Fruit fly (Drosophila melanogaster) whole organism, wandering third instar larva: ENCODE measurements around the gene pall.

ENCODE experiments used
- Abd-B ChIP-seq: fragments of >200 bp; optimal IDR thresholded peaks from 2 replicates; lab custom pipeline; 2017; ENCODE audit warnings: missing biosample characterization, missing genetic modification characterization
- CG32264 ChIP-seq: fragments of 200-800 bp; sonication (Bioruptor generic); optimal IDR thresholded peaks from 2 replicates; lab custom pipeline; 2016; ENCODE audit warnings: missing biosample characterization, missing genetic modification characterization
- CG9705 ChIP-seq: fragments of 200-800 bp; sonication (Bioruptor generic); optimal IDR thresholded peaks from 2 replicates; lab custom pipeline; 2018; ENCODE audit warnings: missing biosample characterization, mild to moderate bottlenecking, missing genetic modification characterization
- Dfd ChIP-seq: fragments of >200 bp; optimal IDR thresholded peaks from 2 replicates; lab custom pipeline; 2017; ENCODE audit warnings: missing biosample characterization, missing genetic modification characterization
- Dif ChIP-seq: fragments of 200-275, 200-300 bp; sonication (Bioruptor generic); optimal IDR thresholded peaks from 2 replicates; lab custom pipeline; 2018; ENCODE audit warnings: missing biosample characterization, missing genetic modification characterization; ENCODE audit not compliant: partially characterized antibody
- HLH106 ChIP-seq: fragments of 200-800 bp; optimal IDR thresholded peaks from 3 replicates; lab custom pipeline; 2019; ENCODE audit warnings: missing biosample characterization, mild to moderate bottlenecking, missing genetic modification characterization, moderate library complexity
- Hnf4 ChIP-seq: fragments of 200-800 bp; sonication (Bioruptor generic); optimal IDR thresholded peaks from 2 replicates; lab custom pipeline; 2016; ENCODE audit warnings: missing biosample characterization, mild to moderate bottlenecking, missing genetic modification characterization
- Hr78 ChIP-seq: fragments of >200 bp; optimal IDR thresholded peaks from 2 replicates; lab custom pipeline; 2017; ENCODE audit warnings: missing biosample characterization, missing genetic modification characterization
- Hr83 ChIP-seq: fragments of 200-300 bp; sonication (Bioruptor generic); optimal IDR thresholded peaks from 2 replicates; lab custom pipeline; 2016; ENCODE audit warnings: missing biosample characterization, mild to moderate bottlenecking, missing genetic modification characterization, moderate library complexity; ENCODE audit not compliant: poor library complexity, severe bottlenecking
- Jra ChIP-seq: sonication (Bioruptor generic); optimal IDR thresholded peaks from 2 replicates; lab custom pipeline; 2016; ENCODE audit warnings: missing biosample characterization, missing genetic modification characterization
- Mio ChIP-seq: sonication (Bioruptor generic); optimal IDR thresholded peaks from 2 replicates; lab custom pipeline; 2016; ENCODE audit warnings: missing biosample characterization, missing genetic modification characterization
- Myc ChIP-seq: fragments of >200 bp; optimal IDR thresholded peaks from 2 replicates; lab custom pipeline; 2017
- N ChIP-seq: fragments of >200 bp; optimal IDR thresholded peaks from 2 replicates; lab custom pipeline; 2018; ENCODE audit warnings: missing biosample characterization, missing external identifiers, missing genetic modification characterization
- OdsH ChIP-seq: fragments of 200-800 bp; sonication (Bioruptor generic); optimal IDR thresholded peaks from 2 replicates; lab custom pipeline; 2016; ENCODE audit warnings: missing biosample characterization, mild to moderate bottlenecking, missing genetic modification characterization
- Rel ChIP-seq, 2 experiments: fragments of 200-800 bp; sonication (Bioruptor generic) in 1 of 2; optimal IDR thresholded peaks; 2 replicates in 1 of 2; 3 replicates in 1 of 2; lab custom pipeline; 2016 to 2019; ENCODE audit warnings: mild to moderate bottlenecking in 2 of 2, missing biosample characterization in 2 of 2, missing genetic modification characterization in 2 of 2, moderate library complexity in 1 of 2
- Sp1 ChIP-seq: fragments of 200-800 bp; sonication (Bioruptor generic); optimal IDR thresholded peaks from 3 replicates; lab custom pipeline; 2019; ENCODE audit warnings: missing biosample characterization, mild to moderate bottlenecking, missing genetic modification characterization, moderate library complexity
- Vsx2 ChIP-seq: fragments of 200-300, 225-300 bp; sonication (Bioruptor generic); optimal IDR thresholded peaks from 2 replicates; lab custom pipeline; 2018; ENCODE audit warnings: missing biosample characterization, missing genetic modification characterization; ENCODE audit not compliant: partially characterized antibody
- brk ChIP-seq: fragments of 200-800 bp; sonication (Bioruptor generic); optimal IDR thresholded peaks from 2 replicates; lab custom pipeline; 2016; ENCODE audit warnings: missing biosample characterization, mild to moderate bottlenecking, missing genetic modification characterization
- dl ChIP-seq, 2 experiments: fragments of 175-275, 200-275 bp in 1 of 2; fragments of 200-275 bp in 1 of 2; sonication (Bioruptor generic); optimal IDR thresholded peaks; lab custom pipeline; 2018; ENCODE audit warnings: mild to moderate bottlenecking in 2 of 2, missing biosample characterization in 2 of 2, missing genetic modification characterization in 2 of 2, moderate library complexity in 2 of 2; ENCODE audit not compliant: partially characterized antibody in 2 of 2, insufficient read depth in 1 of 2
- dsf ChIP-seq: sonication (Bioruptor generic); optimal IDR thresholded peaks from 2 replicates; lab custom pipeline; 2016; ENCODE audit warnings: missing biosample characterization, missing genetic modification characterization, borderline replicate concordance
- ey ChIP-seq: fragments of 200-800 bp; sonication (Bioruptor generic); optimal IDR thresholded peaks from 2 replicates; lab custom pipeline; 2016; ENCODE audit warnings: missing biosample characterization, missing genetic modification characterization
- foxo ChIP-seq, 2 experiments: fragments of 200-800 bp; sonication (Bioruptor generic); optimal IDR thresholded peaks; 2 replicates in 1 of 2; 3 replicates in 1 of 2; lab custom pipeline; 2016 to 2017; ENCODE audit warnings: missing biosample characterization in 2 of 2, missing genetic modification characterization in 2 of 2
- h ChIP-seq: fragments of 200-800 bp; sonication (Bioruptor generic); optimal IDR thresholded peaks from 3 replicates; lab custom pipeline; 2016; ENCODE audit warnings: missing biosample characterization, mild to moderate bottlenecking, missing genetic modification characterization
- jim ChIP-seq: fragments of 175-275, 200-325 bp; sonication (Bioruptor generic); optimal IDR thresholded peaks from 2 replicates; lab custom pipeline; 2016; ENCODE audit warnings: missing biosample characterization, mild to moderate bottlenecking, missing genetic modification characterization
- lola ChIP-seq: fragments of >200 bp; optimal IDR thresholded peaks from 2 replicates; lab custom pipeline; 2017; ENCODE audit warnings: missing biosample characterization, missing genetic modification characterization
- pan ChIP-seq: fragments of >200 bp; optimal IDR thresholded peaks from 2 replicates; lab custom pipeline; 2017
- psq ChIP-seq: fragments of 200-800 bp; sonication (Bioruptor generic); optimal IDR thresholded peaks from 3 replicates; lab custom pipeline; 2017; ENCODE audit warnings: missing biosample characterization, mild to moderate bottlenecking, missing genetic modification characterization, moderate library complexity
- sage ChIP-seq: fragments of 200-800 bp; sonication (Bioruptor generic); optimal IDR thresholded peaks from 2 replicates; lab custom pipeline; 2016; ENCODE audit warnings: missing biosample characterization, mild to moderate bottlenecking, missing genetic modification characterization
- sv ChIP-seq: fragments of 200-800 bp; sonication (Bioruptor generic); optimal IDR thresholded peaks from 3 replicates; lab custom pipeline; 2016; ENCODE audit warnings: missing biosample characterization, missing genetic modification characterization
- tai ChIP-seq: sonication (Bioruptor generic); optimal IDR thresholded peaks from 2 replicates; lab custom pipeline; 2016; ENCODE audit warnings: missing biosample characterization, missing genetic modification characterization
- usp ChIP-seq: fragments of >200 bp; optimal IDR thresholded peaks from 2 replicates; lab custom pipeline; 2017; ENCODE audit warnings: missing biosample characterization, missing genetic modification characterization
- woc ChIP-seq: sonication (Bioruptor generic); optimal IDR thresholded peaks from 2 replicates; lab custom pipeline; 2016; ENCODE audit warnings: missing biosample characterization, mild to moderate bottlenecking, missing genetic modification characterization

Gene pall

DNA sequence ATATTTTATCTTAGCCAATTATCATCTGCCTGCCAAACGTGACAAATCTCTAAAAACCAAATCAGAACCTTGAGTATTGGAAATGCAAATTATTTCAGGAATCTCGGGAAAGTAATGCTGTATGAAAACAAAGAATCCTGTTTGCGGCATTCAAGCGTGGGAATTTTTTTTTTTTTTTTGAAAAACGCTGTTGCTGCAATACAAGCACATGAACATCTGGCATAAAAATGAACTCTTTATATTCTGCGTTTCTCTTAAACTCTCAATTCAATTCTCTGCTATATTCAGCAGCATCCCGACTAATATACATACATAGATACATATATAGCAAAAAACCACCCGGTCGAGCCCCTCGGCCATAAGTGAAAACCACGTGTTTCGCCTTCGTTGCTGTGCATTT, 13.7 kb upstream of the pall start:
- no peak for TF ChIP-seq Myc (lab: Kevin White, UChicago)
- no peak for TF ChIP-seq h

dm6 chr3L:9499919-9500807, 12.6 kb upstream of the pall start:
- no peak for TF ChIP-seq Rel (GFP tag; optimal IDR thresholded peaks at IDR 0.05; lab: Kevin White, UChicago)
- peak; percentile 80 for TF ChIP-seq Rel (tag; optimal IDR thresholded peaks at IDR 0.05; lab: Kevin White, UChicago)
- no peak for TF ChIP-seq lola (GFP tag; lab: Kevin White, UChicago)
- no peak for TF ChIP-seq Dif
- no peak for TF ChIP-seq Jra
- TF ChIP-seq OdsH (GFP tag; lab: Kevin White, UChicago): no peak
- TF ChIP-seq ey (GFP tag; lab: Kevin White, UChicago): no peak

DNA sequence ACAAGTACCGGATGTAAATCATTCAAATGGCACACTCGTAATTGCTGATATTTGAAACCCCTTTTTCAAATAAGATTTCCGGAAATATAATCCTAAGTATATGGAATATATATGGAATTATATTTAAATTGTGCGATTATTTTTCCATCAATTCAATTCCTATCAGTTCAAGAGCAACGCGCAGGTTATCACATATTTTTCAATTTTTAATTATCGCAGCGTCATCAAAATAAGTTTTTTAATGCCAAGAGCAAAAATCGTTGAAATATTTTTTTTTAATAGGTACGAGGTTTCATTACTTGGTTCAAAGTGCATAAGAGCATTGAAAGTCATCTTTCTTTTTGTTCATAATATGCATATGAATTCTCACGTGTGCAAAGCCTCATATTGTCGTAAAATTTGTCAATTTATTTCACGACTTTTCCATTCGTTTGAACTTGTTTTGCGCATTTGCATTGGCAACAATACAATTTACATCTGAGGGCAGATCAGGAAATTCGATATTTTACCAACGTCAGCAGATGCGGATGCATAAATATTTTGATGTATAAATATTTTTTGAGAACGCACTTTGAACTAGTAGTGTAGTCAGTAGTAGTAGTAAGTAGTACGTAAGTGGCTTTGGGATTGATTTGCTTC, 10.5 kb upstream of the pall start:
- TF ChIP-seq HLH106: no peak
- TF ChIP-seq dsf (GFP tag; lab: Kevin White, UChicago): no peak
- TF ChIP-seq lola (GFP tag; lab: Kevin White, UChicago): no peak
- no peak for TF ChIP-seq tai (GFP tag; lab: Kevin White, UChicago)
- TF ChIP-seq foxo (GFP tag; optimal IDR thresholded peaks at IDR 0.05; lab: Kevin White, UChicago): no peak
- no peak for TF ChIP-seq jim
- no peak for TF ChIP-seq Hr83
- no peak for TF ChIP-seq Mio (GFP tag; lab: Kevin White, UChicago)
- TF ChIP-seq usp (GFP tag; lab: Kevin White, UChicago): no peak
- no peak for TF ChIP-seq Dif
- no peak for TF ChIP-seq Vsx2 (GFP tag; lab: Kevin White, UChicago)
- TF ChIP-seq CG9705: no peak

dm6 chr3L:9497249-9497648, 9.7 kb upstream of the pall start:
- TF ChIP-seq Dfd (GFP tag; lab: Kevin White, UChicago) (no peak), HLH106 (no peak), CG9705 (no peak), Mio (GFP tag; lab: Kevin White, UChicago) (no peak), Abd-B (GFP tag; lab: Kevin White, UChicago) (no peak), foxo (GFP tag; optimal IDR thresholded peaks at IDR 0.05; lab: Kevin White, UChicago) (no peak), ey (GFP tag; lab: Kevin White, UChicago) (no peak), sv (no peak), Sp1 (GFP tag; lab: Kevin White, UChicago) (no peak), woc (GFP tag; lab: Kevin White, UChicago) (no peak), dl (GFP tag; optimal IDR thresholded peaks at IDR 0.05; lab: Kevin White, UChicago; ENCODE audit: insufficient read depth in 1 of 2, partially characterized antibody in 2 of 2) (no peak), sage (no peak), psq (GFP tag; lab: Kevin White, UChicago) (no peak), CG32264 (GFP tag; lab: Kevin White, UChicago) (no peak), Hr78 (GFP tag; lab: Kevin White, UChicago) (no peak), pan (no peak)

- TF ChIP-seq Hr83: no peak
- TF ChIP-seq Dif: no peak
- no peak for TF ChIP-seq tai (GFP tag; lab: Kevin White, UChicago)
- TF ChIP-seq Hr78 (GFP tag; lab: Kevin White, UChicago): no peak
- no peak for TF ChIP-seq N (GFP tag; lab: Kevin White, UChicago)
- no peak for TF ChIP-seq OdsH (GFP tag; lab: Kevin White, UChicago)
- no peak for TF ChIP-seq lola (GFP tag; lab: Kevin White, UChicago)
- no peak for TF ChIP-seq brk (GFP tag; lab: Kevin White, UChicago)
- TF ChIP-seq Hnf4 (GFP tag; lab: Kevin White, UChicago): no peak
- no peak for TF ChIP-seq h
- no peak for TF ChIP-seq jim
- TF ChIP-seq Jra: no peak
- TF ChIP-seq, all 38 proteins: peak for 0
Measured at dm6 chr3L:9492115-9492514, 4.5 kb upstream of the pall start, which contains the start of gene CG32037. Gene CG32037, minus strand, starts transcription at chr3L:9492215.
